Worm (Caenorhabditis elegans) whole organism, early embryonic: Measurements from ENCODE around the gene Y51H4A.1.

ENCODE experiments used
- B0310.2 ChIP-seq: sonication (generic microtip); optimal IDR thresholded peaks from 2 replicates; lab custom pipeline; 2016; ENCODE audit warnings: mild to moderate bottlenecking, missing genetic modification characterization, missing compliant biosample characterization
- aly-1 ChIP-seq: sonication (generic microtip); optimal IDR thresholded peaks from 2 replicates; lab custom pipeline; 2016; ENCODE audit warnings: missing genetic modification characterization, missing compliant biosample characterization
- ama-1 ChIP-seq: fragments of 150-350 bp; optimal IDR thresholded peaks from 2 replicates; lab custom pipeline; 2014
- ceh-13 ChIP-seq: fragments of 200-800 bp; sonication (Bioruptor generic); optimal IDR thresholded peaks from 2 replicates; lab custom pipeline; 2018; ENCODE audit warnings: mild to moderate bottlenecking, missing genetic modification characterization, missing compliant biosample characterization
- ceh-36 ChIP-seq: sonication (generic microtip); optimal IDR thresholded peaks from 2 replicates; lab custom pipeline; 2016; ENCODE audit warnings: missing genetic modification characterization, inconsistent platforms, missing compliant biosample characterization
- flt-1 ChIP-seq: fragments of 200-800 bp; sonication (Bioruptor generic); IDR thresholded peaks from 2 replicates; pipeline ENCODE4 v1.3.6; 2022; ENCODE audit warnings: missing genetic modification characterization, missing compliant biosample characterization
- hmbx-1 ChIP-seq: sonication (generic microtip); optimal IDR thresholded peaks from 2 replicates; lab custom pipeline; 2016; ENCODE audit warnings: mild to moderate bottlenecking, missing genetic modification characterization, missing compliant biosample characterization
- hmg-4 ChIP-seq: fragments of 200-800 bp; sonication (Bioruptor generic); optimal IDR thresholded peaks from 2 replicates; lab custom pipeline; 2018; ENCODE audit warnings: mild to moderate bottlenecking, missing genetic modification characterization, missing compliant biosample characterization
- hnd-1 ChIP-seq: sonication (generic microtip); optimal IDR thresholded peaks from 2 replicates; lab custom pipeline; 2016; ENCODE audit warnings: missing genetic modification characterization, missing compliant biosample characterization
- pes-1 ChIP-seq: fragments of 200-800 bp; sonication (Bioruptor generic); IDR thresholded peaks from 2 replicates; pipeline ENCODE4 v1.3.6; 2022; ENCODE audit warnings: missing genetic modification reagents, missing genetic modification characterization, missing compliant biosample characterization
- sea-1 ChIP-seq: fragments of 200-800 bp; sonication (Bioruptor generic); conservative IDR thresholded peaks from 2 replicates; pipeline ENCODE4 v1.3.6; 2022; ENCODE audit warnings: missing genetic modification characterization, missing compliant biosample characterization
- tbx-11 ChIP-seq: fragments of 200-800 bp; sonication (Bioruptor generic); IDR thresholded peaks from 2 replicates; pipeline ENCODE4 v1.3.6; 2022; ENCODE audit warnings: missing genetic modification characterization, missing compliant biosample characterization
- tbx-37 ChIP-seq: fragments of 200-800 bp; sonication (Bioruptor generic); conservative IDR thresholded peaks from 2 replicates; pipeline ENCODE4 v1.3.6; 2022; ENCODE audit warnings: missing genetic modification reagents, missing genetic modification characterization, missing compliant biosample characterization
- tra-4 ChIP-seq: sonication (generic microtip); optimal IDR thresholded peaks from 2 replicates; lab custom pipeline; 2017; ENCODE audit warnings: missing genetic modification characterization, missing compliant biosample characterization

- TF ChIP-seq ama-1 (lab: Kevin White, UChicago) (no peak), ceh-36 (tag; lab: Kevin White, UChicago) (no peak), hnd-1 (tag; lab: Kevin White, UChicago) (no peak), sea-1 (GFP tag; lab: Robert Waterston, UW) (no peak), tbx-11 (GFP tag; lab: Robert Waterston, UW) (no peak), ceh-13 (no peak), tbx-37 (no peak), tra-4 (tag; lab: Kevin White, UChicago) (no peak), B0310.2 (tag; lab: Kevin White, UChicago) (no peak), hmbx-1 (tag; lab: Kevin White, UChicago) (no peak), hmg-4 (no peak), pes-1 (GFP tag; lab: Robert Waterston, UW) (no peak), flt-1 (GFP tag; lab: Robert Waterston, UW) (no peak), aly-1 (no peak)
These were observed 47.9 kb upstream of the Y51H4A.1 start for ce11 chrIV:16525018-16525417.
